Fruit fly (Drosophila melanogaster) whole organism, embryonic: ENCODE results near the gene CG12522.

Source experiments
- Atf6 ChIP-seq: fragments of 200-800 bp; sonication (Bioruptor generic); IDR thresholded peaks from 2 replicates; pipeline ENCODE4 v1.3.6; 2022; ENCODE audit warnings: missing biosample characterization, missing genetic modification characterization
- Bgb ChIP-seq: fragments of 200-800 bp; sonication (Bioruptor generic); IDR thresholded peaks from 2 replicates; pipeline ENCODE4 v1.3.6; 2022; ENCODE audit warnings: missing biosample characterization, missing genetic modification characterization; ENCODE audit not compliant: partially characterized antibody
- BtbVII ChIP-seq: fragments of 200-800 bp; sonication (Bioruptor generic); optimal IDR thresholded peaks from 3 replicates; lab custom pipeline; 2017; ENCODE audit warnings: missing biosample characterization, mild to moderate bottlenecking, missing genetic modification characterization
- Bteb2 ChIP-seq: fragments of 200-800 bp; sonication (Bioruptor generic); optimal IDR thresholded peaks from 2 replicates; lab custom pipeline; 2016; ENCODE audit warnings: missing biosample characterization, missing genetic modification characterization
- CG10274 ChIP-seq: fragments of 200-800 bp; sonication (Bioruptor generic); optimal IDR thresholded peaks from 3 replicates; lab custom pipeline; 2017; ENCODE audit warnings: missing biosample characterization, mild to moderate bottlenecking, missing genetic modification characterization
- CG10543 ChIP-seq: fragments of 200-800 bp; sonication (Bioruptor generic); optimal IDR thresholded peaks from 3 replicates; lab custom pipeline; 2017; ENCODE audit warnings: missing biosample characterization, mild to moderate bottlenecking, missing genetic modification characterization, moderate library complexity
- CG10654 ChIP-seq: fragments of 200-800 bp; sonication (Bioruptor generic); optimal IDR thresholded peaks from 2 replicates; lab custom pipeline; 2016; ENCODE audit warnings: missing biosample characterization, missing genetic modification characterization
- CG11247 ChIP-seq: fragments of 200-800 bp; sonication (Bioruptor generic); IDR thresholded peaks from 2 replicates; pipeline ENCODE4 v1.3.6; 2022; ENCODE audit warnings: missing biosample characterization, missing genetic modification characterization
- CG12299 ChIP-seq: fragments of 200-800 bp; sonication (Bioruptor generic); optimal IDR thresholded peaks from 2 replicates; lab custom pipeline; 2018; ENCODE audit warnings: missing biosample characterization, mild to moderate bottlenecking, missing genetic modification characterization
- CG17802 ChIP-seq: fragments of 200-800 bp; sonication (Bioruptor generic); optimal IDR thresholded peaks from 2 replicates; lab custom pipeline; 2018; ENCODE audit warnings: missing biosample characterization, mild to moderate bottlenecking, missing genetic modification characterization, moderate library complexity
- CG18011 ChIP-seq: fragments of 200-800 bp; sonication (Bioruptor generic); optimal IDR thresholded peaks from 2 replicates; lab custom pipeline; 2017; ENCODE audit warnings: missing biosample characterization, missing genetic modification characterization, mild to moderate bottlenecking, moderate library complexity, missing genotype
- CG18262 ChIP-seq: fragments of 200-800 bp; optimal IDR thresholded peaks from 3 replicates; lab custom pipeline; 2019; ENCODE audit warnings: missing biosample characterization, mild to moderate bottlenecking, missing genetic modification characterization, moderate library complexity
- CG18764 ChIP-seq: fragments of 200-800 bp; sonication (Bioruptor generic); optimal IDR thresholded peaks from 3 replicates; lab custom pipeline; 2016; ENCODE audit warnings: missing biosample characterization, missing genetic modification characterization
- CG2889 ChIP-seq: fragments of 200-800 bp; sonication (Bioruptor generic); IDR thresholded peaks from 3 replicates; pipeline ENCODE4 v1.3.6; 2022; ENCODE audit warnings: missing biosample characterization, missing genetic modification characterization
- CG32767 ChIP-seq: fragments of 200-800 bp; sonication (Bioruptor generic); IDR thresholded peaks from 2 replicates; pipeline ENCODE4 v1.3.6; 2022; ENCODE audit warnings: missing biosample characterization, missing genetic modification characterization
- CG34422 ChIP-seq: fragments of 200-800 bp; sonication (Bioruptor generic); IDR thresholded peaks from 3 replicates; pipeline ENCODE4 v1.3.6; 2022; ENCODE audit warnings: missing biosample characterization, missing genetic modification characterization
- CG6272 ChIP-seq: fragments of 200-800 bp; sonication (Bioruptor generic); IDR thresholded peaks from 2 replicates; pipeline ENCODE4 v1.3.6; 2022; ENCODE audit warnings: missing biosample characterization, missing genetic modification characterization
- CG7786 ChIP-seq: fragments of 200-800 bp; sonication (Bioruptor generic); optimal IDR thresholded peaks from 2 replicates; lab custom pipeline; 2016; ENCODE audit warnings: missing biosample characterization, missing genetic modification characterization
- CG7839 ChIP-seq: fragments of 200-800 bp; sonication (Bioruptor generic); optimal IDR thresholded peaks from 3 replicates; lab custom pipeline; 2018; ENCODE audit warnings: missing biosample characterization, mild to moderate bottlenecking, missing genetic modification characterization, moderate library complexity
- CG9437 ChIP-seq: fragments of 200-800 bp; sonication (Bioruptor generic); optimal IDR thresholded peaks from 2 replicates; lab custom pipeline; 2018; ENCODE audit warnings: missing biosample characterization, mild to moderate bottlenecking, missing genetic modification characterization
- CG9609 ChIP-seq: fragments of 200-800 bp; sonication (Bioruptor generic); optimal IDR thresholded peaks from 3 replicates; lab custom pipeline; 2016; ENCODE audit warnings: missing biosample characterization, missing genetic modification characterization
- CG9932 ChIP-seq: fragments of 200-800 bp; sonication (Bioruptor generic); IDR thresholded peaks from 2 replicates; pipeline ENCODE4 v1.3.6; 2022; ENCODE audit warnings: missing biosample characterization, missing genetic modification characterization
- Dek ChIP-seq: fragments of 200-800 bp; sonication (Bioruptor generic); optimal IDR thresholded peaks from 3 replicates; lab custom pipeline; 2019; ENCODE audit warnings: missing biosample characterization, mild to moderate bottlenecking, missing genetic modification characterization, moderate library complexity
- HLH4C ChIP-seq: fragments of 200-800 bp; sonication (Bioruptor generic); IDR thresholded peaks from 3 replicates; pipeline ENCODE4 v1.3.6; 2022; ENCODE audit warnings: missing biosample characterization, missing genetic modification characterization; ENCODE audit not compliant: partially characterized antibody
- NC2α ChIP-seq: fragments of 200-800 bp; sonication (Bioruptor generic); optimal IDR thresholded peaks from 2 replicates; lab custom pipeline; 2016; ENCODE audit warnings: missing biosample characterization, missing genetic modification characterization
- Nf-YA ChIP-seq: fragments of 200-800 bp; sonication (Bioruptor generic); IDR thresholded peaks from 2 replicates; pipeline ENCODE4 v1.3.6; 2022; ENCODE audit warnings: missing biosample characterization, missing genetic modification characterization
- Poxn ChIP-seq: fragments of 200-800 bp; sonication (Bioruptor generic); IDR thresholded peaks from 2 replicates; pipeline ENCODE4 v1.3.6; 2022; ENCODE audit warnings: missing biosample characterization, missing genetic modification characterization
- Usf ChIP-seq: fragments of 200-800 bp; sonication (Bioruptor generic); optimal IDR thresholded peaks from 2 replicates; lab custom pipeline; 2017; ENCODE audit warnings: missing genotype, missing biosample characterization, missing genetic modification characterization
- ab ChIP-seq: fragments of 200-800 bp; sonication (Bioruptor generic); optimal IDR thresholded peaks from 2 replicates; lab custom pipeline; 2016; ENCODE audit warnings: missing biosample characterization, missing genetic modification characterization
- bbx ChIP-seq: fragments of 200-800 bp; sonication (Bioruptor generic); IDR thresholded peaks from 2 replicates; pipeline ENCODE4 v1.3.6; 2022; ENCODE audit warnings: missing biosample characterization, missing genetic modification characterization; ENCODE audit not compliant: partially characterized antibody
- bsh ChIP-seq, 2 experiments: fragments of 200-800 bp; sonication (Bioruptor generic); optimal IDR thresholded peaks; 2 replicates each; lab custom pipeline; 2017 to 2018; ENCODE audit warnings: mild to moderate bottlenecking in 2 of 2, missing biosample characterization in 2 of 2, missing genetic modification characterization in 2 of 2, moderate library complexity in 1 of 2
- chn ChIP-seq: fragments of 200-800 bp; sonication (Bioruptor generic); optimal IDR thresholded peaks from 2 replicates; lab custom pipeline; 2016; ENCODE audit warnings: missing biosample characterization, missing genetic modification characterization
- danr ChIP-seq: fragments of 200-800 bp; sonication (Bioruptor generic); IDR thresholded peaks from 2 replicates; pipeline ENCODE4 v1.3.6; 2022; ENCODE audit warnings: missing biosample characterization, missing genetic modification characterization
- fu2 ChIP-seq: fragments of 200-800 bp; sonication (Bioruptor generic); optimal IDR thresholded peaks from 2 replicates; lab custom pipeline; 2016; ENCODE audit warnings: missing biosample characterization, missing genetic modification characterization
- gsb ChIP-seq: fragments of 200-800 bp; sonication (Bioruptor generic); IDR thresholded peaks from 2 replicates; pipeline ENCODE4 v1.3.6; 2022; ENCODE audit warnings: missing biosample characterization, missing genetic modification characterization
- hb ChIP-seq: fragments of 200-800 bp; sonication (Bioruptor generic); IDR thresholded peaks from 3 replicates; pipeline ENCODE4 v1.3.6; 2022; ENCODE audit warnings: missing biosample characterization, missing genetic modification characterization; ENCODE audit not compliant: partially characterized antibody
- kay ChIP-seq: fragments of 200-800 bp; sonication (Bioruptor generic); optimal IDR thresholded peaks from 2 replicates; lab custom pipeline; 2016; ENCODE audit warnings: missing biosample characterization, missing genetic modification characterization
- klu ChIP-seq: fragments of 200-800 bp; sonication (Bioruptor generic); IDR thresholded peaks from 2 replicates; pipeline ENCODE4 v1.3.6; 2022; ENCODE audit warnings: missing biosample characterization, missing genetic modification characterization
- nerfin-1 ChIP-seq: fragments of 200-800 bp; sonication (Bioruptor generic); optimal IDR thresholded peaks from 3 replicates; lab custom pipeline; 2019; ENCODE audit warnings: missing biosample characterization, mild to moderate bottlenecking, missing genetic modification characterization, moderate library complexity
- pb ChIP-seq: fragments of 200-800 bp; sonication (Bioruptor generic); optimal IDR thresholded peaks from 3 replicates; lab custom pipeline; 2016; ENCODE audit warnings: missing biosample characterization, missing genetic modification characterization
- pita ChIP-seq: fragments of 200-800 bp; sonication (Bioruptor generic); optimal IDR thresholded peaks from 2 replicates; lab custom pipeline; 2017; ENCODE audit warnings: missing biosample characterization, mild to moderate bottlenecking, missing genetic modification characterization
- scrt ChIP-seq: fragments of 200-800 bp; sonication (Bioruptor generic); optimal IDR thresholded peaks from 2 replicates; lab custom pipeline; 2018; ENCODE audit warnings: missing biosample characterization, mild to moderate bottlenecking, missing genetic modification characterization, moderate library complexity
- sd ChIP-seq: fragments of 200-800 bp; sonication (Bioruptor generic); optimal IDR thresholded peaks from 3 replicates; lab custom pipeline; 2018; ENCODE audit warnings: missing biosample characterization, mild to moderate bottlenecking, missing genetic modification characterization, moderate library complexity
- sens-2 ChIP-seq: fragments of 200-800 bp; sonication (Bioruptor generic); IDR thresholded peaks from 2 replicates; pipeline ENCODE4 v1.3.6; 2022; ENCODE audit warnings: missing biosample characterization, missing genetic modification characterization
- sqz ChIP-seq: fragments of 200-800 bp; sonication (Bioruptor generic); optimal IDR thresholded peaks from 3 replicates; lab custom pipeline; 2018; ENCODE audit warnings: missing biosample characterization, mild to moderate bottlenecking, missing genetic modification characterization
- sug ChIP-seq: fragments of 200-800 bp; optimal IDR thresholded peaks from 2 replicates; lab custom pipeline; 2019; ENCODE audit warnings: missing biosample characterization, mild to moderate bottlenecking, missing genetic modification characterization, moderate library complexity
- tio ChIP-seq: fragments of 200-800 bp; sonication (Bioruptor generic); optimal IDR thresholded peaks from 2 replicates; lab custom pipeline; 2017; ENCODE audit warnings: missing biosample characterization, missing genetic modification characterization, inconsistent platforms
- toy ChIP-seq: fragments of 200-800 bp; sonication (Bioruptor generic); IDR thresholded peaks from 2 replicates; pipeline ENCODE4 v1.3.6; 2022; ENCODE audit warnings: missing biosample characterization, missing genetic modification characterization
- unpg ChIP-seq: fragments of 200-800 bp; sonication (Bioruptor generic); optimal IDR thresholded peaks from 3 replicates; lab custom pipeline; 2018; ENCODE audit warnings: missing biosample characterization, mild to moderate bottlenecking, missing genetic modification characterization, moderate library complexity
- zf30C ChIP-seq: fragments of 200-800 bp; sonication (Bioruptor generic); optimal IDR thresholded peaks from 3 replicates; lab custom pipeline; 2018; ENCODE audit warnings: missing biosample characterization, mild to moderate bottlenecking, missing genetic modification characterization
- zfh1 ChIP-seq: fragments of 200-800 bp; sonication (Bioruptor generic); IDR thresholded peaks from 3 replicates; pipeline ENCODE4 v1.3.6; 2022; ENCODE audit warnings: missing biosample characterization, missing genetic modification characterization

Gene CG12522

DNA sequence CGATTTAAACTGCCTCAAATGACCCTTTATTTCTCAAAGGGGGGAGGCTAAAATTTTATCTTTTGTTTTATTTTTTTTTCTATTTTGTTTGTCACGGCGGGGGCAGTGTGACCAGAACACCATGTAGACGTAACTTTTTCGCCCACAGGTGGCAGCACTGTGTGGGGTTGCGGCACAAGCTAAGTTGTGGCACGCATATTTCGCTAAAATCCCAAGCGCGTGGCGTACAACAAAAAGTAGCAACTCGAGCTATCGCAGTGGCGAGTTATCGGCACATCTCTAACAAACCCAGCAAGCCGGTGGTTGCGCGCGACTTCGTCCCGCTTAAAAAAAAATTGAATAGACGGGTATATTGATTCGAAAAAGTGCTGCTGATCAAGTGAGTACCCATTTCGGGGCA, 15.1 kb downstream of the CG12522 start, which contains the start of the genes Ufd1 and NaPi-III (continued):
- no peak for TF ChIP-seq CG18764 (GFP tag; lab: Kevin White, UChicago)
- TF ChIP-seq Bteb2 (GFP tag; lab: Kevin White, UChicago), result no peak
- peak; percentile 10 for TF ChIP-seq pb (GFP tag; lab: Kevin White, UChicago)
- no peak for TF ChIP-seq ab (GFP tag; lab: Kevin White, UChicago)
- TF ChIP-seq Nf-YA (GFP tag; lab: Robert Waterston, UW), result no peak
- TF ChIP-seq danr (GFP tag; lab: Robert Waterston, UW), result no peak
- TF ChIP-seq toy (GFP tag; lab: Robert Waterston, UW), result no peak
- TF ChIP-seq tio, result no peak
- TF ChIP-seq Atf6 (GFP tag; lab: Robert Waterston, UW), result 0 out of 2 replicates have a peak, but pooled peaks have one; percentile 16
- TF ChIP-seq scrt (GFP tag; lab: Kevin White, UChicago), result no peak
- TF ChIP-seq CG34422, result peak; percentile 69
- no peak for TF ChIP-seq unpg
- peak; percentile 71 for TF ChIP-seq CG9932
- no peak for TF ChIP-seq CG10274
- TF ChIP-seq gsb (GFP tag; lab: Robert Waterston, UW), result no peak
- peak; percentile 91 for TF ChIP-seq Bgb (GFP tag; lab: Robert Waterston, UW)
- peak; percentile 66; the same call in 2 of the 3 replicates for TF ChIP-seq HLH4C (GFP tag; lab: Robert Waterston, UW)
- peak; percentile 40; the same call in 2 of the 3 replicates for TF ChIP-seq zfh1
- TF ChIP-seq sug (tag; lab: Kevin White, UChicago), result peak; percentile 63
- peak; percentile 77 for TF ChIP-seq sd (tag; lab: Kevin White, UChicago)
- TF ChIP-seq bbx (GFP tag; lab: Robert Waterston, UW), result peak; percentile 91
- peak; percentile 15 for TF ChIP-seq kay (GFP tag; lab: Kevin White, UChicago)
- no peak for TF ChIP-seq Usf (GFP tag; lab: Kevin White, UChicago)
- peak; percentile 40 for TF ChIP-seq chn
- no peak for TF ChIP-seq CG10654 (GFP tag; lab: Kevin White, UChicago)
- TF ChIP-seq CG10543 (GFP tag; lab: Kevin White, UChicago), result no peak
- TF ChIP-seq CG6272 (GFP tag; lab: Robert Waterston, UW), result peak; percentile 27; the same call in 1 of the 2 replicates
- no peak for TF ChIP-seq CG18011 (GFP tag; lab: Kevin White, UChicago)
- TF ChIP-seq CG17802, result no peak
- TF ChIP-seq hb (GFP tag; lab: Robert Waterston, UW), result peak; percentile 77; the same call in 2 of the 3 replicates
- TF ChIP-seq bsh (GFP tag; optimal IDR thresholded peaks at IDR 0.05; lab: Kevin White, UChicago), result no peak
- no peak for TF ChIP-seq CG12299 (tag; lab: Kevin White, UChicago)
- no peak for TF ChIP-seq Poxn (GFP tag; lab: Robert Waterston, UW)
- no peak for TF ChIP-seq CG11247 (GFP tag; lab: Robert Waterston, UW)
- TF ChIP-seq zf30C (GFP tag; lab: Kevin White, UChicago), result peak; percentile 26
- TF ChIP-seq fu2, result peak; percentile 17
- TF ChIP-seq NC2α (GFP tag; lab: Kevin White, UChicago), result no peak
- no peak for TF ChIP-seq CG18262 (tag; lab: Kevin White, UChicago)
- TF ChIP-seq CG2889 (GFP tag; lab: Robert Waterston, UW), result no peak
- TF ChIP-seq pita (GFP tag; lab: Kevin White, UChicago), result peak; percentile 94
- TF ChIP-seq CG32767 (GFP tag; lab: Robert Waterston, UW), result peak; percentile 57; the same call in 1 of the 2 replicates
- no peak for TF ChIP-seq klu
- peak; percentile 67 for TF ChIP-seq Dek
- TF ChIP-seq BtbVII, result no peak
- peak; percentile 14 for TF ChIP-seq CG9437
- TF ChIP-seq sqz (GFP tag; lab: Kevin White, UChicago), result peak; percentile 88
- TF ChIP-seq CG7839 (tag; lab: Kevin White, UChicago), result peak; percentile 10
- TF ChIP-seq CG9609 (GFP tag; lab: Kevin White, UChicago), result peak; percentile 52
- peak; percentile 41 for TF ChIP-seq nerfin-1
- no peak for TF ChIP-seq CG7786 (GFP tag; lab: Kevin White, UChicago)
- no peak for TF ChIP-seq sens-2 (GFP tag; lab: Robert Waterston, UW)
